Worm (Caenorhabditis elegans) whole organism, young adult: Measurements from ENCODE around the gene C34B4.3.

Experiments
- bed-1 ChIP-seq: fragments of 200-800 bp; sonication (Bioruptor generic); IDR thresholded peaks from 2 replicates; pipeline ENCODE4 v1.3.6; 2022; ENCODE audit warnings: missing genetic modification reagents, missing genetic modification characterization, missing compliant biosample characterization
- bed-2 ChIP-seq: fragments of 200-800 bp; sonication (Bioruptor generic); IDR thresholded peaks from 2 replicates; pipeline ENCODE4 v1.3.6; 2022; ENCODE audit warnings: missing genetic modification reagents, missing genetic modification characterization, missing compliant biosample characterization
- nfya-2 ChIP-seq: fragments of 200-800 bp; sonication (Bioruptor generic); IDR thresholded peaks from 2 replicates; pipeline ENCODE4 v1.3.6; 2022; ENCODE audit warnings: missing genetic modification reagents, missing genetic modification characterization, missing compliant biosample characterization
- nhr-27 ChIP-seq: fragments of 200-800 bp; sonication (Bioruptor generic); optimal IDR thresholded peaks from 2 replicates; lab custom pipeline; 2018; ENCODE audit warnings: mild to moderate bottlenecking, missing genetic modification characterization, moderate library complexity, missing compliant biosample characterization
- snpc-1.1 ChIP-seq: sonication (generic microtip); optimal IDR thresholded peaks from 2 replicates; lab custom pipeline; 2017; ENCODE audit warnings: missing genetic modification characterization, mild to moderate bottlenecking, missing compliant biosample characterization, antibody characterized with exemption, moderate library complexity, missing genotype, missing genetic modification reagents; ENCODE audit not compliant: insufficient read depth

ce11 chrV:13088485-13088884, 17.5 kb upstream of the C34B4.3 start:
- no peak for TF ChIP-seq nhr-27
- no peak for TF ChIP-seq snpc-1.1 (tag; lab: Kevin White, UChicago)
- TF ChIP-seq bed-2 (GFP tag; lab: Robert Waterston, UW): no peak
- TF ChIP-seq bed-1: no peak
- TF ChIP-seq nfya-2 (GFP tag; lab: Robert Waterston, UW): no peak
